Worm (Caenorhabditis elegans) whole organism, L4 larva: ENCODE results near the gene T01C3.2.
A peak's percentile ranks its signal among the peaks of the same experiment; 100 is the strongest.

Source experiments
- F10B5.3 ChIP-seq: sonication (generic microtip); optimal IDR thresholded peaks from 2 replicates; lab custom pipeline; 2016; ENCODE audit warnings: mild to moderate bottlenecking, missing genetic modification characterization, missing compliant biosample characterization
- F37D6.2 ChIP-seq: sonication (generic microtip); optimal IDR thresholded peaks from 2 replicates; lab custom pipeline; 2016; ENCODE audit warnings: mild to moderate bottlenecking, missing genetic modification characterization, missing compliant biosample characterization
- F49E8.2 ChIP-seq: sonication (generic microtip); optimal IDR thresholded peaks from 2 replicates; lab custom pipeline; 2016; ENCODE audit warnings: missing compliant biosample characterization, mild to moderate bottlenecking, missing genetic modification characterization, borderline replicate concordance
- Y105C5A.15 ChIP-seq: fragments of 200-800 bp; sonication (Bioruptor generic); IDR thresholded peaks from 2 replicates; pipeline ENCODE4 v1.3.6; 2022; ENCODE audit warnings: missing genetic modification characterization, missing compliant biosample characterization
- Y48G9A.11 ChIP-seq: fragments of 200-800 bp; sonication (Bioruptor generic); IDR thresholded peaks from 2 replicates; pipeline ENCODE4 v1.3.6; 2022; ENCODE audit warnings: missing genetic modification reagents, missing genetic modification characterization, missing compliant biosample characterization
- aha-1 ChIP-seq: fragments of 150-350 bp; peaks from one replicate; lab custom pipeline; 2014; ENCODE audit warnings: missing biosample characterization, missing genetic modification characterization
- arid-1 ChIP-seq: fragments of 200-800 bp; sonication (Bioruptor generic); conservative IDR thresholded peaks from 2 replicates; pipeline ENCODE4 v1.3.6; 2022; ENCODE audit warnings: missing genetic modification reagents, missing genetic modification characterization, missing compliant biosample characterization
- ceh-20 ChIP-seq: fragments of 200-800 bp; sonication (Bioruptor generic); IDR thresholded peaks from 2 replicates; pipeline ENCODE4 v1.3.6; 2022; ENCODE audit warnings: missing genetic modification reagents, missing genetic modification characterization, missing compliant biosample characterization
- ceh-32 ChIP-seq: sonication (generic microtip); optimal IDR thresholded peaks from 2 replicates; lab custom pipeline; 2016; ENCODE audit warnings: mild to moderate bottlenecking, missing genetic modification characterization, missing compliant biosample characterization; ENCODE audit not compliant: poor library complexity
- ceh-62 ChIP-seq: sonication (generic microtip); optimal IDR thresholded peaks from 2 replicates; lab custom pipeline; 2017; ENCODE audit warnings: missing biosample characterization, missing genetic modification characterization
- ces-1 ChIP-seq: fragments of 150-350 bp; sonication (generic microtip); optimal IDR thresholded peaks from 4 replicates; lab custom pipeline; 2014; ENCODE audit warnings: missing biosample characterization, missing genetic modification reagents, missing genetic modification characterization
- daf-16 ChIP-seq, 3 experiments: sonication (generic microtip); optimal IDR thresholded peaks; 2 replicates each; lab custom pipeline; 2016 to 2017; ENCODE audit warnings: missing genetic modification characterization in 3 of 3, missing genetic modification reagents in 3 of 3, mild to moderate bottlenecking in 2 of 3, missing compliant biosample characterization in 2 of 3, missing biosample characterization in 1 of 3, moderate library complexity in 1 of 3
- daf-19 ChIP-seq: fragments of 200-800 bp; sonication (Bioruptor generic); conservative IDR thresholded peaks from 2 replicates; pipeline ENCODE4 v1.3.6; 2022; ENCODE audit warnings: missing genetic modification characterization, missing compliant biosample characterization
- daf-8 ChIP-seq: fragments of 200-800 bp; sonication (Bioruptor generic); IDR thresholded peaks from 2 replicates; pipeline ENCODE4 v1.3.6; 2022; ENCODE audit warnings: missing genetic modification characterization, missing compliant biosample characterization
- dmd-6 ChIP-seq: fragments of 200-800 bp; sonication (Bioruptor generic); IDR thresholded peaks from 2 replicates; pipeline ENCODE4 v1.3.6; 2022; ENCODE audit warnings: missing genetic modification reagents, missing genetic modification characterization, missing compliant biosample characterization
- dmd-8 ChIP-seq: fragments of 200-800 bp; sonication (Bioruptor generic); IDR thresholded peaks from 2 replicates; pipeline ENCODE4 v1.3.6; 2022; ENCODE audit warnings: missing genetic modification characterization, missing compliant biosample characterization
- dmd-9 ChIP-seq: fragments of 200-800 bp; sonication (Bioruptor generic); IDR thresholded peaks from 2 replicates; pipeline ENCODE4 v1.3.6; 2022; ENCODE audit warnings: missing genetic modification reagents, missing genetic modification characterization, missing compliant biosample characterization
- dpl-1 ChIP-seq: fragments of 150-350 bp; optimal IDR thresholded peaks from 2 replicates; lab custom pipeline; 2014; ENCODE audit warnings: missing biosample characterization, missing genetic modification reagents, missing genetic modification characterization
- duxl-1 ChIP-seq: sonication (generic microtip); optimal IDR thresholded peaks from 2 replicates; lab custom pipeline; 2016; ENCODE audit warnings: mild to moderate bottlenecking, missing genetic modification characterization, moderate library complexity, missing compliant biosample characterization; ENCODE audit not compliant: poor library complexity
- dve-1 ChIP-seq: sonication (generic microtip); optimal IDR thresholded peaks from 2 replicates; lab custom pipeline; 2017; ENCODE audit warnings: antibody characterized with exemption, mild to moderate bottlenecking, missing genetic modification characterization, missing compliant biosample characterization; ENCODE audit not compliant: insufficient read depth
- fkh-10 ChIP-seq: fragments of 150-350 bp; optimal IDR thresholded peaks from 2 replicates; lab custom pipeline; 2014; ENCODE audit warnings: missing biosample characterization, missing genetic modification reagents, missing genetic modification characterization
- fos-1 ChIP-seq: fragments of 150-350 bp; optimal IDR thresholded peaks from 2 replicates; lab custom pipeline; 2014; ENCODE audit warnings: missing biosample characterization, missing genetic modification characterization
- hlh-11 ChIP-seq: fragments of 200-800 bp; sonication (Bioruptor generic); optimal IDR thresholded peaks from 2 replicates; lab custom pipeline; 2018; ENCODE audit warnings: mild to moderate bottlenecking, missing genetic modification characterization, missing compliant biosample characterization
- lin-38 ChIP-seq: fragments of 200-800 bp; sonication (Bioruptor generic); IDR thresholded peaks from 2 replicates; pipeline ENCODE4 v1.3.6; 2022; ENCODE audit warnings: missing genetic modification reagents, missing genetic modification characterization, missing compliant biosample characterization
- mes-2 ChIP-seq: sonication (generic microtip); optimal IDR thresholded peaks from 2 replicates; lab custom pipeline; 2016; ENCODE audit warnings: missing genotype, mild to moderate bottlenecking, missing genetic modification characterization, missing compliant biosample characterization; ENCODE audit not compliant: poor library complexity, severe bottlenecking
- mxl-3 ChIP-seq: fragments of 200-800 bp; sonication (Bioruptor generic); optimal IDR thresholded peaks from 2 replicates; lab custom pipeline; 2018; ENCODE audit warnings: mild to moderate bottlenecking, missing genetic modification characterization, missing compliant biosample characterization
- nhr-10 ChIP-seq: fragments of 150-350 bp; optimal IDR thresholded peaks from 2 replicates; lab custom pipeline; 2014; ENCODE audit warnings: missing biosample characterization, missing genetic modification characterization
- nhr-102 ChIP-seq: sonication (generic microtip); optimal IDR thresholded peaks from 2 replicates; lab custom pipeline; 2016; ENCODE audit warnings: mild to moderate bottlenecking, missing genetic modification characterization, moderate library complexity, missing compliant biosample characterization
- nhr-28 ChIP-seq: fragments of 150-350 bp; optimal IDR thresholded peaks from 2 replicates; lab custom pipeline; 2014; ENCODE audit warnings: missing biosample characterization, missing genetic modification characterization
- nhr-77 ChIP-seq: fragments of 150-350 bp; optimal IDR thresholded peaks from 2 replicates; lab custom pipeline; 2014; ENCODE audit warnings: missing biosample characterization, missing genetic modification characterization
- sdz-12 ChIP-seq: fragments of 200-800 bp; sonication (Bioruptor generic); optimal IDR thresholded peaks from 2 replicates; lab custom pipeline; 2018; ENCODE audit warnings: mild to moderate bottlenecking, missing genetic modification characterization, missing compliant biosample characterization
- snpc-1.2 ChIP-seq: fragments of 200-800 bp; sonication (Bioruptor generic); IDR thresholded peaks from 2 replicates; pipeline ENCODE4 v1.3.6; 2022; ENCODE audit warnings: missing genetic modification reagents, missing genetic modification characterization, missing compliant biosample characterization
- unc-130 ChIP-seq: sonication (generic microtip); optimal IDR thresholded peaks from 2 replicates; lab custom pipeline; 2016; ENCODE audit warnings: missing genetic modification reagents, missing genetic modification characterization, missing compliant biosample characterization
- zag-1 ChIP-seq: fragments of 150-350 bp; optimal IDR thresholded peaks from 2 replicates; lab custom pipeline; 2014; ENCODE audit warnings: missing biosample characterization, missing genetic modification characterization
- zfp-2 ChIP-seq: sonication (generic microtip); optimal IDR thresholded peaks from 2 replicates; lab custom pipeline; 2016; ENCODE audit warnings: mild to moderate bottlenecking, missing genetic modification characterization, missing compliant biosample characterization
- zfp-3 ChIP-seq: fragments of 200-800 bp; sonication (Bioruptor generic); conservative IDR thresholded peaks from 2 replicates; pipeline ENCODE4 v1.3.6; 2022; ENCODE audit warnings: missing genetic modification reagents, missing genetic modification characterization, missing compliant biosample characterization
- zip-11 ChIP-seq: fragments of 200-800 bp; sonication (Bioruptor generic); IDR thresholded peaks from 2 replicates; pipeline ENCODE4 v1.3.6; 2022; ENCODE audit warnings: missing genetic modification characterization, missing compliant biosample characterization
- zip-2 ChIP-seq: fragments of 150-350 bp; optimal IDR thresholded peaks from 2 replicates; lab custom pipeline; 2014; ENCODE audit warnings: missing biosample characterization, missing genetic modification characterization
- ztf-7 ChIP-seq: fragments of 150-350 bp; optimal IDR thresholded peaks from 2 replicates; lab custom pipeline; 2014; ENCODE audit warnings: missing biosample characterization, missing genetic modification characterization

Gene T01C3.2

DNA sequence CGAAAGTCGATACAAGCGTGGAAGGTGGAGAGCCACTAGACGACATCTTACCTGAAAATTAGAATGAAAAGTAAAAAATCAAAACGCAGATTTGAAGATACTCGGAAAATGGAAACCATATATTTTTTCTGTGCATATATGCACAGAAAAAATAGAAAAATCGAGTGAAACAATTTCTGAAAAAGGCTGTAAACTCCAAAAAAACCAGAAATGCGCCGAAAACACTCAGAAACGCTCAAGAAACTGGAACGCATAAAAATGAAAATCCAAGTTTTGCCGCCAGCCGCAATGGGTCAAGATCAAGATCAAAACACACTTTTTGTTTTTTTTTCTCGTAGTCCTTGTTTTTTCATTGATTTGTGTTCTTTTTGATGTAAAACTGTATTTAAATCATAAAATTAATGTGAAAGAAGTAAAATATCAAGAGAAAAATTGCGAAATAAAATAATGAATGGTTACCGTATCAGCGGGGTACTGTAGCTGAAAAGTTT, 1.7 kb downstream of the T01C3.2 start, which contains the start of gene T01C3.3:
TSS of gene T01C3.3 (minus strand) at position 51 of the 491 bp plus-strand sequence.
- TF ChIP-seq unc-130 (GFP tag; lab: Kevin White, UChicago) (peak; percentile 59), Y48G9A.11 (GFP tag; lab: Robert Waterston, UW) (peak; percentile 81), lin-38 (peak; percentile 63), ztf-7 (tag; lab: Kevin White, UChicago) (no peak), dmd-9 (GFP tag; lab: Robert Waterston, UW) (no peak), fkh-10 (GFP tag; lab: Kevin White, UChicago) (no peak)

- TF ChIP-seq F37D6.2 (tag; lab: Kevin White, UChicago) (no peak), F10B5.3 (no peak), ceh-62 (tag; lab: Kevin White, UChicago) (no peak), zip-11 (GFP tag; lab: Robert Waterston, UW) (no peak), daf-16 (GFP tag; optimal IDR thresholded peaks at IDR 0.05; lab: Kevin White, UChicago) (no peak), daf-16 (tag; optimal IDR thresholded peaks at IDR 0.05; lab: Kevin White, UChicago) (peak; percentile 88), dve-1 (tag; lab: Kevin White, UChicago) (peak; percentile 26), nhr-10 (tag; lab: Kevin White, UChicago) (no peak), hlh-11 (tag; lab: Kevin White, UChicago) (peak; percentile 34), mxl-3 (GFP tag; lab: Kevin White, UChicago) (peak; percentile 52), nhr-102 (no peak), dmd-8 (no peak), lin-38 (no peak), aha-1 (tag; lab: Kevin White, UChicago) (no peak), nhr-28 (tag; lab: Kevin White, UChicago) (peak; percentile 59), dpl-1 (GFP tag; lab: Kevin White, UChicago) (no peak), dmd-6 (peak; percentile 65)
Observed at ce11 chrV:14993620-14994019, 2.7 kb downstream of the T01C3.2 start, which contains the start of gene fil-1. Gene fil-1 (plus strand): TSS chrV:14993838.

DNA sequence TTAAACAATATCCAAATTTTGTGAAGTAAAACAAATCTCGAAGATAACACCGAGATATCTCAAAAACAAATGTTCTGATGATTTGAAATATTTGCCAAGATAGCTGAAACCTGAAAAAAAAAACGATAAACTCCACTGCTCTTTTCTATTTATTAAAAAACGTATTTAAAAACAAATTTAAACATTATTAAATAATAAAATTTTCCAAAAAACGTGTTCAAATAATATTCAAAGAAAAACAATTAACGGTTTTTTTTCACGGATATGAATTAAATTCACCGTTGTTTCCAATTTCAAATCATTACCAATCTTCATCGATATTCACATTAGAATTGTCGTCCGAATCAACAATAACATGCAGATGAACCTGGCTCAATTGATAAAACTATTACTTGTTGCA, 5.3 kb downstream of the T01C3.2 start, which contains the start of gene irld-14:
TSS of gene irld-14 (plus strand) at position 301 of the 400 bp plus-strand sequence.
- TF ChIP-seq nhr-77 (no peak), duxl-1 (tag; lab: Kevin White, UChicago) (no peak), zip-2 (tag; lab: Kevin White, UChicago) (no peak), daf-19 (GFP tag; lab: Robert Waterston, UW) (no peak), dpl-1 (GFP tag; lab: Kevin White, UChicago) (no peak), fos-1 (tag; lab: Kevin White, UChicago) (no peak), ceh-32 (tag; lab: Kevin White, UChicago) (no peak), mes-2 (tag; lab: Kevin White, UChicago) (no peak), ces-1 (GFP tag; lab: Kevin White, UChicago) (no peak)

DNA sequence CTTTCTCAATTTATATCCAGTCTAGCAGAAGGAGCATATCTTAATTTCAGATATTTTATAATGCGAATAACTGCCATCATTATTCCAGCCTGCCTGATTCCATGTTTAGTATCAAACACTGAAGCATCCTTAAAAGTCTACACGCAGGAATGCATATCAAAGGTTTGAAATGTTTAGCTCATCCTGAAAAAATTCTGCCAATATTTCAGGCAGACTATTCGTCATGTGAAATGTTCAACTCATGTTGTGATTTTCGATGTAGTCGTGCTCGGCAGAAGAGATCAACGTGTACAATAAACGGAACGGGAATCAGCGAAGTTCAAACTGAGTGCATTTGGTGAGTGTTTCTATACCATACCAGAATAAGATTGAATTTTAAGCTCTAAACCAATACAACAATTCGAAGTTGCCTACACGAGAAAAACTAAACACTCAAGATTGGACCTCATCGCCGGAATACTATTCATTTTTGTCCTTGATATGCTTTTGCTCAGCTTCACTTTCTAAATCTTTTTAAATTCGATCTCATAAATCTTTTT, 8.6 kb downstream of the T01C3.2 start, which contains the start of gene T01C3.11:
TSS of gene T01C3.11 (plus strand) at position 51 of the 539 bp plus-strand sequence.
- TF ChIP-seq lin-38 = peak; percentile 54
- 0 out of 2 replicates have a peak, but pooled peaks have one; percentile 20 for TF ChIP-seq Y105C5A.15 (GFP tag; lab: Robert Waterston, UW)
- TF ChIP-seq snpc-1.2 (GFP tag; lab: Robert Waterston, UW) = 0 out of 2 replicates have a peak, but pooled peaks have one; percentile 35
- no peak; the same call in 1 of the 2 replicates for TF ChIP-seq arid-1 (GFP tag; lab: Robert Waterston, UW)
- no peak for TF ChIP-seq F49E8.2
- TF ChIP-seq daf-8 = no peak
- TF ChIP-seq zag-1 = no peak
- no peak for TF ChIP-seq zip-2 (tag; lab: Kevin White, UChicago)
- peak; percentile 63; the same call in 1 of the 2 replicates for TF ChIP-seq Y48G9A.11 (GFP tag; lab: Robert Waterston, UW)
- 0 out of 2 replicates have a peak, but pooled peaks have one; percentile 19 for TF ChIP-seq zfp-3 (GFP tag; lab: Robert Waterston, UW)
- no peak for TF ChIP-seq dve-1 (tag; lab: Kevin White, UChicago)
- no peak for TF ChIP-seq dmd-6
- no peak for TF ChIP-seq sdz-12 (GFP tag; lab: Kevin White, UChicago)
- no peak for TF ChIP-seq zfp-2 (tag; lab: Kevin White, UChicago)
- TF ChIP-seq ceh-20 (GFP tag; lab: Robert Waterston, UW) = no peak
- TF ChIP-seq, all 104 proteins: peak for 5
